Worm (Caenorhabditis elegans): Measurements from ENCODE around the gene lgc-33.

The lgc-33 gene

DNA sequence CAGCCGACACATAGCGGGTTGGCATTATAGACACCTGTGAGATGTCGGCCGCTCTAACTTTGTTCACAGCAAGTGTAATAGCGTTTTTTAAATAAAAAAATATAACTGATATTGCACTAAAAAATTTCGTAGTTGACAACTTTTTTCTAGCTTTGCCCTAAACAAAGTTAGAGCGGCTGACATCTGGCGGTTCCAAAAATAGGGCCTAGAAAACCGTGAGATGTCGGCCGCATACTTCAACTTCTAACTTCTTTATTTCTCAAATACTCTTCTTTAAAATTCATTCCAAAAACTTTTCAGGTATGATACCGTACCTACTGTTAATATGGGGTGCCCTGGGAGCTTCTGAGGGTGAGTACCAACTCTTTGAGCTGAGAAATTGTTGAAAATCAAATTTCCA lies 13.3 kb downstream of the lgc-33 start, which contains the start of gene Y55F3BR.2:
Gene Y55F3BR.2 (plus strand): TSS at position 301 of the 400 bp plus-strand sequence.
- TF ChIP-seq nfya-1 (tag; optimal IDR thresholded peaks at IDR 0.05; ENCODE audit: insufficient read depth) (no peak), R02D3.7 (tag; optimal IDR thresholded peaks at IDR 0.05) (no peak), aly-2 (tag; optimal IDR thresholded peaks at IDR 0.05) (no peak), ceh-16 (tag; optimal IDR thresholded peaks at IDR 0.05) (no peak), hmg-11 (tag; optimal IDR thresholded peaks at IDR 0.05) (no peak), nhr-28 (tag; optimal IDR thresholded peaks at IDR 0.05) (no peak), unc-39 (tag; optimal IDR thresholded peaks at IDR 0.05) (no peak), daf-12 (tag; optimal IDR thresholded peaks at IDR 0.05) (no peak), mml-1 (tag; optimal IDR thresholded peaks at IDR 0.05) (no peak), fkh-10 (GFP tag; optimal IDR thresholded peaks at IDR 0.05) (no peak), unc-62 (GFP tag; optimal IDR thresholded peaks at IDR 0.05) (no peak), egl-27 (tag; optimal IDR thresholded peaks at IDR 0.05) (no peak), eor-1 (tag; optimal IDR thresholded peaks at IDR 0.05) (no peak), nhr-43 (tag; optimal IDR thresholded peaks at IDR 0.05; ENCODE audit: poor library complexity, severe bottlenecking) (no peak)

ce11 chrIV:860810-861209 lies 15.5 kb downstream of the lgc-33 start:
- TF ChIP-seq ceh-16 (tag; optimal IDR thresholded peaks at IDR 0.05) (no peak), nhr-28 (tag; optimal IDR thresholded peaks at IDR 0.05) (no peak), ZK546.5 (tag; optimal IDR thresholded peaks at IDR 0.05) (no peak), elt-3 (tag; optimal IDR thresholded peaks at IDR 0.05) (no peak), hmg-11 (tag; optimal IDR thresholded peaks at IDR 0.05) (no peak), nhr-43 (tag; optimal IDR thresholded peaks at IDR 0.05; ENCODE audit: poor library complexity, severe bottlenecking) (no peak), lin-39 (tag; optimal IDR thresholded peaks at IDR 0.05) (no peak)

DNA sequence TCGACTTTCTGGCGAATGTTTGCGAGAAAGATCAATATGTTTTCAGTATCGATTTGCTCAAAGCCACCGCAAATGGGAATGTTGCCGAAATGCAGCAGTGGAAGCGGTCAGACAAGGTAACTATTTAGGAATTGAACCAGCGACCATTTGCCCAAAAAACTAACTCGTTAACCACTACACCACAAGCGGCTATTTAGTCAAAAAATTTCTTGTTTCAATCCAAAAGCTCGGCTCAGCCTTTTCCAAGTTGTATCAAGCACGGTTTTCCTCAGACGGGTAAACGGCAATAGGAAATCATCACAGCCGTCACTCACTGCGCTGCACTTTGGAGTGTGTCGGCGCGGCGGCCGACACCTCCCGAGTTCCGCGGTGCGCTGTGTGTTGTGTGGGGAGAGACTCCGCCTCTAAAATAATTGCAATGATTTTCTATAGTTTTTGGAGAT lies 21.6 kb downstream of the lgc-33 start:
- TF ChIP-seq nhr-12 (tag; optimal IDR thresholded peaks at IDR 0.05) (no peak), R02D3.7 (tag; optimal IDR thresholded peaks at IDR 0.05) (peak; percentile 50), nfya-1 (tag; optimal IDR thresholded peaks at IDR 0.05; ENCODE audit: insufficient read depth) (peak; percentile 82), nhr-25 (tag; optimal IDR thresholded peaks at IDR 0.05) (peak; percentile 86), nhr-23 (tag; optimal IDR thresholded peaks at IDR 0.05) (peak; percentile 68), nhr-237 (tag; optimal IDR thresholded peaks at IDR 0.05) (no peak), hmg-11 (tag; optimal IDR thresholded peaks at IDR 0.05) (no peak), aly-2 (tag; optimal IDR thresholded peaks at IDR 0.05) (peak; percentile 74), lin-39 (tag; optimal IDR thresholded peaks at IDR 0.05) (peak; percentile 23), fos-1 (tag; optimal IDR thresholded peaks at IDR 0.05) (no peak), zag-1 (tag; optimal IDR thresholded peaks at IDR 0.05) (no peak), unc-62 (GFP tag; optimal IDR thresholded peaks at IDR 0.05) (no peak), elt-2 (tag; optimal IDR thresholded peaks at IDR 0.05) (peak; percentile 70), mdl-1 (tag; optimal IDR thresholded peaks at IDR 0.05) (no peak), nhr-77 (tag; optimal IDR thresholded peaks at IDR 0.05) (peak; percentile 73), ceh-16 (tag; optimal IDR thresholded peaks at IDR 0.05) (no peak), nhr-43 (tag; optimal IDR thresholded peaks at IDR 0.05; ENCODE audit: poor library complexity, severe bottlenecking) (peak; percentile 67), egl-27 (tag; optimal IDR thresholded peaks at IDR 0.05) (peak; percentile 40), ztf-4 (tag; optimal IDR thresholded peaks at IDR 0.05) (no peak), nhr-76 (tag; optimal IDR thresholded peaks at IDR 0.05) (no peak), ceh-28 (tag; optimal IDR thresholded peaks at IDR 0.05) (peak; percentile 52), nhr-67 (tag; optimal IDR thresholded peaks at IDR 0.05) (no peak), ZK546.5 (tag; optimal IDR thresholded peaks at IDR 0.05) (no peak), ztf-11 (tag; optimal IDR thresholded peaks at IDR 0.05) (no peak), fkh-2 (tag; optimal IDR thresholded peaks at IDR 0.05) (no peak), lsy-12 (tag; optimal IDR thresholded peaks at IDR 0.05) (peak; percentile 62), ceh-82 (tag; optimal IDR thresholded peaks at IDR 0.05) (peak; percentile 62), sea-2 (GFP tag; optimal IDR thresholded peaks at IDR 0.05) (no peak), tbx-2 (tag; optimal IDR thresholded peaks at IDR 0.05) (peak; percentile 16), eor-1 (tag; optimal IDR thresholded peaks at IDR 0.05) (no peak), unc-39 (tag; optimal IDR thresholded peaks at IDR 0.05) (no peak), snpc-4 (tag; optimal IDR thresholded peaks at IDR 0.05) (peak; percentile 99), elt-1 (tag; optimal IDR thresholded peaks at IDR 0.05) (no peak), skn-1 (tag; optimal IDR thresholded peaks at IDR 0.05) (peak; percentile 80), daf-12 (tag; optimal IDR thresholded peaks at IDR 0.05) (no peak), nhr-11 (tag; optimal IDR thresholded peaks at IDR 0.05) (no peak), ama-1 (optimal IDR thresholded peaks at IDR 0.05) (peak; percentile 98), elt-3 (tag; optimal IDR thresholded peaks at IDR 0.05) (peak in 1 of 3 experiments; percentile 67), pqm-1 (tag; optimal IDR thresholded peaks at IDR 0.05) (peak; percentile 62), mml-1 (tag; optimal IDR thresholded peaks at IDR 0.05) (no peak), pha-4 (tag; optimal IDR thresholded peaks at IDR 0.05) (peak; percentile 64), fkh-10 (GFP tag; optimal IDR thresholded peaks at IDR 0.05) (no peak), ceh-9 (tag; optimal IDR thresholded peaks at IDR 0.05) (no peak), egl-5 (tag; optimal IDR thresholded peaks at IDR 0.05) (no peak), nhr-28 (tag; optimal IDR thresholded peaks at IDR 0.05) (no peak), jun-1 (tag; optimal IDR thresholded peaks at IDR 0.05) (peak; percentile 46), lin-15B (tag; optimal IDR thresholded peaks at IDR 0.05) (peak; percentile 61)

Data from whole organism, L3 larva.